Fruit fly (Drosophila melanogaster) whole organism, embryonic: ENCODE data around the gene CG13850.
A peak's percentile ranks its signal among the peaks of the same experiment; 100 is the strongest.

Experiments
- Abd-B ChIP-seq: fragments of 200-800 bp; sonication (Bioruptor generic); optimal IDR thresholded peaks from 2 replicates; lab custom pipeline; 2018; ENCODE audit warnings: missing biosample characterization, mild to moderate bottlenecking, missing genetic modification characterization, moderate library complexity
- Antp ChIP-seq: fragments of 200-800 bp; sonication (Bioruptor generic); optimal IDR thresholded peaks from 3 replicates; lab custom pipeline; 2016; ENCODE audit warnings: missing biosample characterization, missing genetic modification characterization
- CG1024 ChIP-seq: fragments of 200-800 bp; sonication (Bioruptor generic); IDR thresholded peaks from 2 replicates; pipeline ENCODE4 v1.3.6; 2022; ENCODE audit warnings: missing biosample characterization, missing genetic modification characterization
- CG11723 ChIP-seq: fragments of 200-800 bp; sonication (Bioruptor generic); optimal IDR thresholded peaks from 2 replicates; lab custom pipeline; 2017; ENCODE audit warnings: missing biosample characterization, mild to moderate bottlenecking, missing genetic modification characterization
- CG13296 ChIP-seq: fragments of 200-800 bp; sonication (Bioruptor generic); optimal IDR thresholded peaks from 3 replicates; lab custom pipeline; 2018; ENCODE audit warnings: missing biosample characterization, mild to moderate bottlenecking, missing genetic modification characterization
- CG16863 ChIP-seq: fragments of 200-800 bp; sonication (Bioruptor generic); optimal IDR thresholded peaks from 3 replicates; lab custom pipeline; 2016; ENCODE audit warnings: missing biosample characterization, missing genetic modification characterization
- CG17328 ChIP-seq: fragments of 200-800 bp; sonication (Bioruptor generic); IDR thresholded peaks from 2 replicates; pipeline ENCODE4 v1.3.6; 2022; ENCODE audit warnings: missing biosample characterization, missing genetic modification characterization
- CG17612 ChIP-seq: fragments of 200-800 bp; sonication (Bioruptor generic); IDR thresholded peaks from 2 replicates; pipeline ENCODE4 v1.3.6; 2022; ENCODE audit warnings: missing biosample characterization, missing genetic modification characterization
- CG18262 ChIP-seq: fragments of 200-800 bp; optimal IDR thresholded peaks from 3 replicates; lab custom pipeline; 2019; ENCODE audit warnings: missing biosample characterization, mild to moderate bottlenecking, missing genetic modification characterization, moderate library complexity
- CG30431 ChIP-seq: fragments of 200-800 bp; sonication (Bioruptor generic); optimal IDR thresholded peaks from 2 replicates; lab custom pipeline; 2017; ENCODE audit warnings: missing biosample characterization, missing genetic modification characterization
- CG3838 ChIP-seq: fragments of 200-800 bp; sonication (Bioruptor generic); optimal IDR thresholded peaks from 3 replicates; lab custom pipeline; 2016; ENCODE audit warnings: missing biosample characterization, missing genetic modification characterization
- CG3995 ChIP-seq: fragments of 200-800 bp; sonication (Bioruptor generic); optimal IDR thresholded peaks from 3 replicates; lab custom pipeline; 2016; ENCODE audit warnings: missing biosample characterization, missing genetic modification characterization
- CG4360 ChIP-seq: fragments of 200-800 bp; sonication (Bioruptor generic); IDR thresholded peaks from 2 replicates; pipeline ENCODE4 v1.3.6; 2022; ENCODE audit warnings: missing biosample characterization, missing genetic modification characterization
- CG4404 ChIP-seq: fragments of 200-800 bp; sonication (Bioruptor generic); IDR thresholded peaks from 2 replicates; pipeline ENCODE4 v1.3.6; 2022; ENCODE audit warnings: missing biosample characterization, missing genetic modification characterization
- CG4707 ChIP-seq: fragments of 200-800 bp; sonication (Bioruptor generic); optimal IDR thresholded peaks from 2 replicates; lab custom pipeline; 2018; ENCODE audit warnings: missing biosample characterization, mild to moderate bottlenecking, missing genetic modification characterization, moderate library complexity
- CG6254 ChIP-seq: fragments of 200-800 bp; sonication (Bioruptor generic); optimal IDR thresholded peaks from 3 replicates; lab custom pipeline; 2017; ENCODE audit warnings: mild to moderate bottlenecking, missing biosample characterization, missing genetic modification reagents, missing genetic modification characterization
- CG7839 ChIP-seq: fragments of 200-800 bp; sonication (Bioruptor generic); optimal IDR thresholded peaks from 3 replicates; lab custom pipeline; 2018; ENCODE audit warnings: missing biosample characterization, mild to moderate bottlenecking, missing genetic modification characterization, moderate library complexity
- CG9727 ChIP-seq: fragments of 200-800 bp; sonication (Bioruptor generic); optimal IDR thresholded peaks from 3 replicates; lab custom pipeline; 2017; ENCODE audit warnings: missing biosample characterization, mild to moderate bottlenecking, missing genetic modification characterization
- CG9876 ChIP-seq: fragments of 200-800 bp; sonication (Bioruptor generic); optimal IDR thresholded peaks from 2 replicates; lab custom pipeline; 2016; ENCODE audit warnings: missing biosample characterization, missing genetic modification characterization
- CHES-1-like ChIP-seq: fragments of 200-800 bp; sonication (Bioruptor generic); optimal IDR thresholded peaks from 2 replicates; lab custom pipeline; 2016; ENCODE audit warnings: missing biosample characterization, missing genetic modification characterization
- CTCF ChIP-seq: fragments of 200-800 bp; sonication (Bioruptor generic); optimal IDR thresholded peaks from 2 replicates; lab custom pipeline; 2017; ENCODE audit warnings: missing biosample characterization, mild to moderate bottlenecking, missing genetic modification characterization, moderate library complexity
- Dip2 ChIP-seq: fragments of 200-800 bp; sonication (Bioruptor generic); IDR thresholded peaks from 2 replicates; pipeline ENCODE4 v1.3.6; 2022; ENCODE audit warnings: missing biosample characterization, missing genetic modification characterization
- Eip74EF ChIP-seq, 2 experiments: fragments of 200-800 bp in 1 of 2; fragments of >200 bp in 1 of 2; sonication (Bioruptor generic) in 1 of 2; optimal IDR thresholded peaks; 2 replicates each; lab custom pipeline; 2017 to 2019; ENCODE audit warnings: missing biosample characterization in 2 of 2, missing genetic modification characterization in 2 of 2, mild to moderate bottlenecking in 1 of 2, moderate library complexity in 1 of 2
- Hsf ChIP-seq: fragments of 200-800 bp; sonication (Bioruptor generic); optimal IDR thresholded peaks from 3 replicates; lab custom pipeline; 2016; ENCODE audit warnings: missing biosample characterization, missing genetic modification characterization
- Kr ChIP-seq: fragments of 200-800 bp; sonication (Bioruptor generic); optimal IDR thresholded peaks from 2 replicates; lab custom pipeline; 2017; ENCODE audit warnings: missing biosample characterization, mild to moderate bottlenecking, missing genetic modification characterization
- Stat92E ChIP-seq, 3 experiments: fragments of >200 bp in 2 of 3; fragments of 200-800 bp in 1 of 3; sonication (Bioruptor generic) in 1 of 3; optimal IDR thresholded peaks; 2 replicates each; lab custom pipeline; 2017 to 2019; ENCODE audit warnings: missing biosample characterization in 3 of 3, missing genetic modification characterization in 3 of 3, mild to moderate bottlenecking in 1 of 3, moderate library complexity in 1 of 3
- ac ChIP-seq: fragments of 200-800 bp; sonication (Bioruptor generic); optimal IDR thresholded peaks from 3 replicates; lab custom pipeline; 2017; ENCODE audit warnings: missing biosample characterization, mild to moderate bottlenecking, missing genetic modification characterization
- ap ChIP-seq: fragments of 200-800 bp; sonication (Bioruptor generic); IDR thresholded peaks from 2 replicates; pipeline ENCODE4 v1.3.6; 2022; ENCODE audit warnings: missing biosample characterization, missing genetic modification characterization
- ase ChIP-seq: fragments of 200-800 bp; sonication (Bioruptor generic); IDR thresholded peaks from 3 replicates; pipeline ENCODE4 v1.3.6; 2022; ENCODE audit warnings: missing biosample characterization, missing genetic modification characterization
- az2 ChIP-seq: fragments of 200-800 bp; sonication (Bioruptor generic); optimal IDR thresholded peaks from 3 replicates; lab custom pipeline; 2016; ENCODE audit warnings: missing biosample characterization, missing genetic modification characterization
- bowl ChIP-seq: fragments of 200-800 bp; sonication (Bioruptor generic); IDR thresholded peaks from 2 replicates; pipeline ENCODE4 v1.3.6; 2022; ENCODE audit warnings: missing biosample characterization, missing genetic modification characterization
- btn ChIP-seq: fragments of 200-800 bp; sonication (Bioruptor generic); optimal IDR thresholded peaks from 2 replicates; lab custom pipeline; 2016; ENCODE audit warnings: missing biosample characterization, missing genetic modification characterization
- cad ChIP-seq: fragments of >200 bp; optimal IDR thresholded peaks from 2 replicates; lab custom pipeline; 2017; ENCODE audit warnings: missing biosample characterization, missing genetic modification characterization
- cato ChIP-seq: fragments of 200-800 bp; sonication (Bioruptor generic); optimal IDR thresholded peaks from 2 replicates; lab custom pipeline; 2016; ENCODE audit warnings: missing biosample characterization, missing genetic modification characterization, borderline replicate concordance
- cwo ChIP-seq: fragments of 200-800 bp; sonication (Bioruptor generic); optimal IDR thresholded peaks from 3 replicates; lab custom pipeline; 2017; ENCODE audit warnings: missing biosample characterization, missing genetic modification characterization, mild to moderate bottlenecking, moderate library complexity, missing genetic modification reagents
- dysf ChIP-seq: fragments of 200-800 bp; sonication (Bioruptor generic); IDR thresholded peaks from 3 replicates; pipeline ENCODE4 v1.3.6; 2022; ENCODE audit warnings: missing biosample characterization, missing genetic modification characterization
- esg ChIP-seq: fragments of 200-800 bp; sonication (Bioruptor generic); conservative IDR thresholded peaks from 2 replicates; pipeline ENCODE4 v1.3.6; 2022; ENCODE audit warnings: missing biosample characterization, missing genetic modification characterization
- fd102C ChIP-seq: fragments of 200-800 bp; sonication (Bioruptor generic); optimal IDR thresholded peaks from 2 replicates; lab custom pipeline; 2018; ENCODE audit warnings: missing biosample characterization, mild to moderate bottlenecking, missing genetic modification characterization, moderate library complexity
- fu2 ChIP-seq: fragments of 200-800 bp; sonication (Bioruptor generic); optimal IDR thresholded peaks from 2 replicates; lab custom pipeline; 2016; ENCODE audit warnings: missing biosample characterization, missing genetic modification characterization
- gfzf ChIP-seq: fragments of 200-800 bp; sonication (Bioruptor generic); optimal IDR thresholded peaks from 2 replicates; lab custom pipeline; 2016; ENCODE audit warnings: missing biosample characterization, mild to moderate bottlenecking, missing genetic modification characterization, moderate library complexity
- gro ChIP-seq: fragments of 200-800 bp; sonication (Bioruptor generic); optimal IDR thresholded peaks from 2 replicates; lab custom pipeline; 2016; ENCODE audit warnings: missing biosample characterization, missing genetic modification characterization
- ken ChIP-seq: fragments of 200-800 bp; sonication (Bioruptor generic); IDR thresholded peaks from 3 replicates; pipeline ENCODE4 v1.3.6; 2022; ENCODE audit warnings: missing biosample characterization, missing genetic modification characterization
- mirr ChIP-seq: fragments of 200-800 bp; sonication (Bioruptor generic); optimal IDR thresholded peaks from 3 replicates; lab custom pipeline; 2018; ENCODE audit warnings: missing biosample characterization, mild to moderate bottlenecking, missing genetic modification characterization
- shn ChIP-seq: fragments of 200-800 bp; sonication (Bioruptor generic); optimal IDR thresholded peaks from 3 replicates; lab custom pipeline; 2016; ENCODE audit warnings: missing biosample characterization, missing genetic modification characterization
- slou ChIP-seq: fragments of 200-800 bp; sonication (Bioruptor generic); optimal IDR thresholded peaks from 3 replicates; lab custom pipeline; 2016; ENCODE audit warnings: missing biosample characterization, missing genetic modification characterization
- sob ChIP-seq: fragments of 200-800 bp; sonication (Bioruptor generic); IDR thresholded peaks from 2 replicates; pipeline ENCODE4 v1.3.6; 2022; ENCODE audit warnings: missing biosample characterization, missing genetic modification characterization
- ssp ChIP-seq: fragments of 200-800 bp; sonication (Bioruptor generic); IDR thresholded peaks from 2 replicates; pipeline ENCODE4 v1.3.6; 2022; ENCODE audit warnings: missing biosample characterization, missing genetic modification characterization
- tin ChIP-seq: fragments of 200-800 bp; sonication (Bioruptor generic); optimal IDR thresholded peaks from 3 replicates; lab custom pipeline; 2016; ENCODE audit warnings: missing biosample characterization, missing genetic modification characterization
- tio ChIP-seq: fragments of 200-800 bp; sonication (Bioruptor generic); optimal IDR thresholded peaks from 2 replicates; lab custom pipeline; 2017; ENCODE audit warnings: missing biosample characterization, missing genetic modification characterization, inconsistent platforms
- unc-4 ChIP-seq: fragments of 200-800 bp; sonication (Bioruptor generic); IDR thresholded peaks from 2 replicates; pipeline ENCODE4 v1.3.6; 2022; ENCODE audit warnings: missing biosample characterization, missing genetic modification characterization; ENCODE audit not compliant: partially characterized antibody

CG13850 gene

dm6 chr3R:22367126-22368076, 43.3 kb downstream of the CG13850 start, which contains the start of the genes Polr3F and PyK (continued):
- TF ChIP-seq ssp (no peak), CG9727 (GFP tag; lab: Kevin White, UChicago) (peak; percentile 41), ken (no peak), gfzf (GFP tag; lab: Kevin White, UChicago) (peak; percentile 79), dysf (no peak), gro (GFP tag; lab: Kevin White, UChicago) (no peak), unc-4 (GFP tag; lab: Robert Waterston, UW) (0 out of 2 replicates have a peak, but pooled peaks have one; percentile 15), cato (GFP tag; lab: Kevin White, UChicago) (no peak), Hsf (GFP tag; lab: Kevin White, UChicago) (peak; percentile 22), fd102C (GFP tag; lab: Kevin White, UChicago) (no peak), CG7839 (peak; percentile 28), Antp (no peak), bowl (GFP tag; lab: Robert Waterston, UW) (no peak), shn (GFP tag; lab: Kevin White, UChicago) (no peak), ase (GFP tag; lab: Robert Waterston, UW) (no peak), tin (GFP tag; lab: Kevin White, UChicago) (peak; percentile 24), CG6254 (no peak), cwo (GFP tag; lab: Kevin White, UChicago) (no peak), CG4404 (GFP tag; lab: Robert Waterston, UW) (no peak), CG11723 (no peak), btn (GFP tag; lab: Kevin White, UChicago) (no peak), CG4707 (GFP tag; lab: Kevin White, UChicago) (no peak), CG3838 (GFP tag; lab: Kevin White, UChicago) (peak; percentile 26), CG17612 (no peak), sob (GFP tag; lab: Robert Waterston, UW) (no peak), mirr (GFP tag; lab: Kevin White, UChicago) (no peak), CG1024 (GFP tag; lab: Robert Waterston, UW) (no peak), Abd-B (GFP tag; lab: Kevin White, UChicago) (no peak), CG30431 (GFP tag; lab: Kevin White, UChicago) (no peak), fu2 (GFP tag; lab: Kevin White, UChicago) (no peak), cad (GFP tag; lab: Kevin White, UChicago) (no peak), CG3995 (peak; percentile 93), Dip2 (GFP tag; lab: Robert Waterston, UW) (no peak), slou (GFP tag; lab: Kevin White, UChicago) (no peak), az2 (GFP tag; lab: Kevin White, UChicago) (no peak), CG4360 (no peak), CHES-1-like (GFP tag; lab: Kevin White, UChicago) (peak; percentile 44), ap (no peak), esg (GFP tag; lab: Robert Waterston, UW) (no peak), Eip74EF (GFP tag; optimal IDR thresholded peaks at IDR 0.05; lab: Kevin White, UChicago) (no peak), CG9876 (GFP tag; lab: Kevin White, UChicago) (no peak), CG13296 (peak; percentile 4), CG16863 (peak; percentile 3), tio (GFP tag; lab: Kevin White, UChicago) (no peak), Stat92E (GFP tag; optimal IDR thresholded peaks at IDR 0.05; lab: Kevin White, UChicago) (peak in 1 of 3 experiments; percentile 51), CTCF (no peak), CG17328 (GFP tag; lab: Robert Waterston, UW) (peak; percentile 31; the same call in 1 of the 2 replicates), ac (GFP tag; lab: Kevin White, UChicago) (no peak), CG18262 (tag; lab: Kevin White, UChicago) (peak; percentile 34), Kr (GFP tag; lab: Kevin White, UChicago) (no peak)
